Fruit fly (Drosophila melanogaster) whole organism, embryonic: Measurements from ENCODE around the gene Arv1.

Experiments used
- CG7786 ChIP-seq: fragments of 200-800 bp; sonication (Bioruptor generic); optimal IDR thresholded peaks from 2 replicates; lab custom pipeline; 2016; ENCODE audit warnings: missing biosample characterization, missing genetic modification characterization
- pan ChIP-seq, 4 experiments: fragments of >200 bp in 3 of 4; fragments of 200-800 bp in 1 of 4; sonication (Bioruptor generic) in 1 of 4; optimal IDR thresholded peaks in 3 of 4; IDR thresholded peaks in 1 of 4; 2 replicates each; pipeline versions ENCODE4 v1.3.6 to Lab custom; 2017 to 2022; ENCODE audit warnings: missing biosample characterization in 2 of 4, missing genetic modification characterization in 2 of 4, mixed read lengths in 1 of 4
- tin ChIP-seq: fragments of 200-800 bp; sonication (Bioruptor generic); optimal IDR thresholded peaks from 3 replicates; lab custom pipeline; 2016; ENCODE audit warnings: missing biosample characterization, missing genetic modification characterization

- TF ChIP-seq CG7786 (GFP tag; lab: Kevin White, UChicago) = no peak
- no peak for TF ChIP-seq tin (GFP tag; lab: Kevin White, UChicago)
- no peak for TF ChIP-seq pan (optimal IDR thresholded peaks at IDR 0.05; lab: Kevin White, UChicago)
- no peak for TF ChIP-seq pan (GFP tag; optimal IDR thresholded peaks at IDR 0.05 in 1 of 2, IDR thresholded peaks at IDR 0.05 in 1 of 2)
Measured at dm6 chr3L:21558176-21558871, 29.2 kb upstream of the Arv1 start, which contains the start of gene CG7173.
